Fruit fly (Drosophila melanogaster): ENCODE results near the gene TwdlT.

DNA sequence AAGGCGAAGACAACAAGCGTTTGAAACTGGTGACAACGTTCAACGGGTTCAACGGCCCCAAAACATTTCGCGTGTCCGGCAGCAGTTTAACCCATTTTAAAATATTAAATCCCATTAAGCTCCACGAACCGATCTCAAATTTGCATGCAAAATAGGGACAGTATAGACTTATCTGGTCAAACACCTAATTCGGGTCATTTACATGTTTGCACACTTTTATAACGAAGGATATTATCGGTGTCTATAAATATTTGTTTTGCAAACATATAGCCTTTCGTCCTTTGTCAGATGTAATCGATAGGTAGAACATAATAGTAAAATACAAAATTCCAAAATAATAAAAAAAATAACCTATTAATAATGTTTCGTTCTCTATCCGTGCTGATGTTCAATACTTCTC is 12.9 kb downstream of the TwdlT start, which contains the start of gene CG34292:
- no peak for TF ChIP-seq cnc (optimal IDR thresholded peaks at IDR 0.05)
- TF ChIP-seq CG11617 (GFP tag; optimal IDR thresholded peaks at IDR 0.05), result no peak
- TF ChIP-seq Mnt (GFP tag; optimal IDR thresholded peaks at IDR 0.05), result no peak
- TF ChIP-seq tj (GFP tag; optimal IDR thresholded peaks at IDR 0.05), result no peak
- no peak for TF ChIP-seq CG7101 (tag; optimal IDR thresholded peaks at IDR 0.05)
- TF ChIP-seq cic (GFP tag; optimal IDR thresholded peaks at IDR 0.05), result no peak
- no peak for TF ChIP-seq CG12768 (GFP tag; optimal IDR thresholded peaks at IDR 0.05)
- no peak for TF ChIP-seq Crg-1 (GFP tag; optimal IDR thresholded peaks at IDR 0.05)
- TF ChIP-seq Clk (GFP tag; optimal IDR thresholded peaks at IDR 0.05), result no peak
- TF ChIP-seq kay (GFP tag; ENCODE audit: borderline replicate concordance), result no peak

All from whole organism, adult.